Comparison of ENCODE assay signal across 1 fruit fly cellular context in genomic region chr3L:10337574-10337973, dm6.
TF ChIP-seq lines count a peak whose summit lies in the region.

No protein-coding gene starts in this region.

TF ChIP-seq in whole organism, embryonic, 481 proteins besides CTCF, POLR2A, EP300 and RAD21 (continued from another document and continues in another):
- TF ChIP-seq CG10565 (GFP tag; optimal IDR thresholded peaks at IDR 0.05; lab: Kevin White, UChicago) (no peak), Hr39 (optimal IDR thresholded peaks at IDR 0.05; lab: Kevin White, UChicago) (no peak), CG3065 (GFP tag; optimal IDR thresholded peaks at IDR 0.05; lab: Kevin White, UChicago) (no peak), Camta (GFP tag; optimal IDR thresholded peaks at IDR 0.05; lab: Kevin White, UChicago) (peak; percentile 43), Bgb (GFP tag; IDR thresholded peaks at IDR 0.05; lab: Robert Waterston, UW; ENCODE audit: partially characterized antibody) (no peak), cato (GFP tag; optimal IDR thresholded peaks at IDR 0.05; lab: Kevin White, UChicago; ENCODE audit: borderline replicate concordance) (no peak), Poxn (GFP tag; IDR thresholded peaks at IDR 0.05; lab: Robert Waterston, UW) (no peak), bbx (GFP tag; IDR thresholded peaks at IDR 0.05; lab: Robert Waterston, UW; ENCODE audit: partially characterized antibody) (no peak), kni (GFP tag; optimal IDR thresholded peaks at IDR 0.05; lab: Kevin White, UChicago) (no peak), dpn (GFP tag; optimal IDR thresholded peaks at IDR 0.05; lab: Kevin White, UChicago) (peak; percentile 27 to 38), gsb (GFP tag; IDR thresholded peaks at IDR 0.05; lab: Robert Waterston, UW) (no peak), gce (GFP tag; IDR thresholded peaks at IDR 0.05; lab: Robert Waterston, UW) (no peak), luna (GFP tag; optimal IDR thresholded peaks at IDR 0.05; lab: Kevin White, UChicago) (no peak), CG30431 (GFP tag; optimal IDR thresholded peaks at IDR 0.05; lab: Kevin White, UChicago) (peak; percentile 52), B-H1 (GFP tag; IDR thresholded peaks at IDR 0.05; lab: Robert Waterston, UW) (0 out of 3 replicates have a peak, but pooled peaks have one; percentile 35), ci (GFP tag; IDR thresholded peaks at IDR 0.05; lab: Robert Waterston, UW) (peak; percentile 27; the same call in 1 of the 3 replicates), Sox100B (GFP tag; optimal IDR thresholded peaks at IDR 0.05; lab: Kevin White, UChicago) (peak; percentile 58), zen (tag; optimal IDR thresholded peaks at IDR 0.05; lab: Kevin White, UChicago) (no peak), CG17568 (GFP tag; optimal IDR thresholded peaks at IDR 0.05; lab: Kevin White, UChicago) (peak; percentile 33), Deaf1 (tag; optimal IDR thresholded peaks at IDR 0.05; lab: Kevin White, UChicago) (no peak), en (GFP tag; optimal IDR thresholded peaks at IDR 0.05; lab: Kevin White, UChicago) (no peak), CG12104 (GFP tag; optimal IDR thresholded peaks at IDR 0.05; lab: Kevin White, UChicago) (no peak), CG3726 (GFP tag; IDR thresholded peaks at IDR 0.05; lab: Robert Waterston, UW) (0 out of 3 replicates have a peak, but pooled peaks have one; percentile 32), CG7372 (GFP tag; IDR thresholded peaks at IDR 0.05; lab: Robert Waterston, UW) (0 out of 2 replicates have a peak, but pooled peaks have one; percentile 18), jigr1 (GFP tag; IDR thresholded peaks at IDR 0.05; lab: Robert Waterston, UW) (no peak), ab (GFP tag; optimal IDR thresholded peaks at IDR 0.05; lab: Kevin White, UChicago) (no peak), CG10654 (GFP tag; optimal IDR thresholded peaks at IDR 0.05; lab: Kevin White, UChicago) (no peak), lola (GFP tag; optimal IDR thresholded peaks at IDR 0.05; lab: Kevin White, UChicago) (peak in 1 of 3 experiments; percentile 65), CG13894 (tag; optimal IDR thresholded peaks at IDR 0.05; lab: Kevin White, UChicago) (no peak), Fer2 (tag; optimal IDR thresholded peaks at IDR 0.05; lab: Kevin White, UChicago) (no peak), Ravus (GFP tag; IDR thresholded peaks at IDR 0.05; lab: Robert Waterston, UW) (no peak), phol (tag; optimal IDR thresholded peaks at IDR 0.05; lab: Kevin White, UChicago) (peak; percentile 51), CG13123 (GFP tag; optimal IDR thresholded peaks at IDR 0.05; lab: Kevin White, UChicago) (no peak), schlank (tag; optimal IDR thresholded peaks at IDR 0.05; lab: Kevin White, UChicago) (no peak), ranshi (GFP tag; IDR thresholded peaks at IDR 0.05; lab: Robert Waterston, UW) (no peak), CG14710 (tag; optimal IDR thresholded peaks at IDR 0.05; lab: Kevin White, UChicago) (peak; percentile 22), pan (optimal IDR thresholded peaks at IDR 0.05; lab: Kevin White, UChicago) (no peak), pan (GFP tag; optimal IDR thresholded peaks at IDR 0.05 in 1 of 2, IDR thresholded peaks at IDR 0.05 in 1 of 2) (no peak), CG11085 (GFP tag; IDR thresholded peaks at IDR 0.05; lab: Robert Waterston, UW) (no peak), Gug (GFP tag; IDR thresholded peaks at IDR 0.05; lab: Robert Waterston, UW) (no peak), CG10543 (GFP tag; optimal IDR thresholded peaks at IDR 0.05; lab: Kevin White, UChicago) (no peak), CG16813 (GFP tag; IDR thresholded peaks at IDR 0.05; lab: Robert Waterston, UW; ENCODE audit: partially characterized antibody) (no peak), onecut (GFP tag; IDR thresholded peaks at IDR 0.05; lab: Robert Waterston, UW) (0 out of 2 replicates have a peak, but pooled peaks have one; percentile 26), CG15601 (tag; optimal IDR thresholded peaks at IDR 0.05; lab: Kevin White, UChicago) (peak; percentile 14), CG10979 (tag; optimal IDR thresholded peaks at IDR 0.05; lab: Kevin White, UChicago) (peak; percentile 46), CG31441 (GFP tag; IDR thresholded peaks at IDR 0.05; lab: Robert Waterston, UW) (peak; percentile 66), CG9876 (GFP tag; optimal IDR thresholded peaks at IDR 0.05; lab: Kevin White, UChicago) (no peak), ewg (GFP tag; optimal IDR thresholded peaks at IDR 0.05; lab: Kevin White, UChicago) (peak; percentile 30), CG1602 (GFP tag; optimal IDR thresholded peaks at IDR 0.05; lab: Kevin White, UChicago) (no peak), Usf (GFP tag; optimal IDR thresholded peaks at IDR 0.05; lab: Kevin White, UChicago) (peak; percentile 1), CG15479 (GFP tag; optimal IDR thresholded peaks at IDR 0.05; lab: Kevin White, UChicago) (no peak), HmgZ (tag; optimal IDR thresholded peaks at IDR 0.05; lab: Kevin White, UChicago) (no peak), CG4360 (GFP tag; IDR thresholded peaks at IDR 0.05; lab: Robert Waterston, UW) (no peak), CG43689 (GFP tag; IDR thresholded peaks at IDR 0.05; lab: Robert Waterston, UW) (no peak), bcd (GFP tag; optimal IDR thresholded peaks at IDR 0.05; lab: Kevin White, UChicago) (peak; percentile 42), CG2712 (tag; optimal IDR thresholded peaks at IDR 0.05; lab: Kevin White, UChicago) (peak; percentile 70), CG8388 (GFP tag; optimal IDR thresholded peaks at IDR 0.05; lab: Kevin White, UChicago) (no peak), Rfx (GFP tag; IDR thresholded peaks at IDR 0.05; lab: Robert Waterston, UW) (peak; percentile 50; the same call in 1 of the 2 replicates), nerfin-1 (tag; optimal IDR thresholded peaks at IDR 0.05; lab: Kevin White, UChicago) (no peak), CG32532 (GFP tag; IDR thresholded peaks at IDR 0.05; lab: Robert Waterston, UW) (no peak), lmd (GFP tag; IDR thresholded peaks at IDR 0.05; lab: Robert Waterston, UW) (no peak), hbn (GFP tag; IDR thresholded peaks at IDR 0.05; lab: Robert Waterston, UW; ENCODE audit: partially characterized antibody) (no peak), ham (GFP tag; IDR thresholded peaks at IDR 0.05; lab: Robert Waterston, UW) (no peak), CG7745 (tag; optimal IDR thresholded peaks at IDR 0.05; lab: Kevin White, UChicago) (no peak), cad (GFP tag; optimal IDR thresholded peaks at IDR 0.05; lab: Kevin White, UChicago) (no peak), scrt (GFP tag; optimal IDR thresholded peaks at IDR 0.05; lab: Kevin White, UChicago) (no peak), CG3407 (GFP tag; optimal IDR thresholded peaks at IDR 0.05; lab: Kevin White, UChicago) (no peak), sim (GFP tag; IDR thresholded peaks at IDR 0.05; lab: Robert Waterston, UW) (no peak), Sin3A (optimal IDR thresholded peaks at IDR 0.05; lab: Kevin White, UChicago) (no peak), lov (optimal IDR thresholded peaks at IDR 0.05; lab: Kevin White, UChicago) (no peak), lov (GFP tag; IDR thresholded peaks at IDR 0.05; lab: Robert Waterston, UW) (no peak), CG17802 (tag; optimal IDR thresholded peaks at IDR 0.05; lab: Kevin White, UChicago) (no peak), aop (GFP tag; IDR thresholded peaks at IDR 0.05; lab: Robert Waterston, UW) (no peak), Trl (optimal IDR thresholded peaks at IDR 0.05; lab: Kevin White, UChicago) (no peak), Trl (GFP tag; optimal IDR thresholded peaks at IDR 0.05; lab: Kevin White, UChicago) (no peak), dati (GFP tag; IDR thresholded peaks at IDR 0.05; lab: Robert Waterston, UW) (no peak), tll (GFP tag; optimal IDR thresholded peaks at IDR 0.05; lab: Kevin White, UChicago) (no peak), Rx (GFP tag; IDR thresholded peaks at IDR 0.05; lab: Robert Waterston, UW) (no peak), CG2129 (GFP tag; IDR thresholded peaks at IDR 0.05; lab: Robert Waterston, UW; ENCODE audit: partially characterized antibody) (no peak), gro (GFP tag; optimal IDR thresholded peaks at IDR 0.05; lab: Kevin White, UChicago) (no peak), CG31224 (GFP tag; IDR thresholded peaks at IDR 0.05; lab: Robert Waterston, UW) (no peak), fd96Cb (tag; optimal IDR thresholded peaks at IDR 0.05; lab: Kevin White, UChicago) (peak; percentile 15), org-1 (GFP tag; optimal IDR thresholded peaks at IDR 0.05; lab: Kevin White, UChicago) (peak; percentile 6), CG13424 (tag; optimal IDR thresholded peaks at IDR 0.05; lab: Kevin White, UChicago) (peak; percentile 58), Fer1 (GFP tag; optimal IDR thresholded peaks at IDR 0.05; lab: Kevin White, UChicago) (peak; percentile 26), CG13624 (GFP tag; optimal IDR thresholded peaks at IDR 0.05; lab: Kevin White, UChicago) (no peak), CG34422 (GFP tag; IDR thresholded peaks at IDR 0.05; lab: Robert Waterston, UW) (no peak), CG6854 (GFP tag; optimal IDR thresholded peaks at IDR 0.05; lab: Kevin White, UChicago) (no peak), CG7556 (GFP tag; optimal IDR thresholded peaks at IDR 0.05; lab: Kevin White, UChicago) (peak; percentile 26), row (GFP tag; IDR thresholded peaks at IDR 0.05; lab: Robert Waterston, UW) (peak; percentile 66), CG11696 (GFP tag; IDR thresholded peaks at IDR 0.05; lab: Robert Waterston, UW) (peak; percentile 79), CG1792 (GFP tag; optimal IDR thresholded peaks at IDR 0.05; lab: Kevin White, UChicago) (no peak), CG12071 (GFP tag; optimal IDR thresholded peaks at IDR 0.05; lab: Kevin White, UChicago) (peak; percentile 7), amos (GFP tag; IDR thresholded peaks at IDR 0.05; lab: Robert Waterston, UW; ENCODE audit: partially characterized antibody) (no peak), sisA (GFP tag; IDR thresholded peaks at IDR 0.05; lab: Robert Waterston, UW) (0 out of 2 replicates have a peak, but pooled peaks have one; percentile 28), gcm (GFP tag; optimal IDR thresholded peaks at IDR 0.05; lab: Kevin White, UChicago) (peak; percentile 2), Doc2 (GFP tag; IDR thresholded peaks at IDR 0.05; lab: Robert Waterston, UW) (no peak), CG17385 (GFP tag; optimal IDR thresholded peaks at IDR 0.05; lab: Kevin White, UChicago) (peak; percentile 49), mld (GFP tag; IDR thresholded peaks at IDR 0.05; lab: Robert Waterston, UW; ENCODE audit: partially characterized antibody) (no peak), bsh (GFP tag; optimal IDR thresholded peaks at IDR 0.05; lab: Kevin White, UChicago) (peak in 1 of 2 experiments; percentile 36), D19B (GFP tag; optimal IDR thresholded peaks at IDR 0.05; lab: Kevin White, UChicago) (no peak), hth (optimal IDR thresholded peaks at IDR 0.05; lab: Kevin White, UChicago) (no peak), lilli (GFP tag; optimal IDR thresholded peaks at IDR 0.05; lab: Kevin White, UChicago) (peak; percentile 18), CG15514 (GFP tag; optimal IDR thresholded peaks at IDR 0.05; lab: Kevin White, UChicago) (no peak), dm (GFP tag; optimal IDR thresholded peaks at IDR 0.05; lab: Kevin White, UChicago) (no peak), Nf-YB (GFP tag; optimal IDR thresholded peaks at IDR 0.05; lab: Kevin White, UChicago) (peak; percentile 17), gcm2 (GFP tag; optimal IDR thresholded peaks at IDR 0.05; lab: Kevin White, UChicago) (no peak), trh (GFP tag; optimal IDR thresholded peaks at IDR 0.05; lab: Kevin White, UChicago) (no peak), CG11398 (GFP tag; optimal IDR thresholded peaks at IDR 0.05; lab: Kevin White, UChicago) (no peak), Optix (GFP tag; IDR thresholded peaks at IDR 0.05; lab: Robert Waterston, UW) (no peak), pum (GFP tag; optimal IDR thresholded peaks at IDR 0.05; lab: Kevin White, UChicago) (no peak), CG12744 (GFP tag; optimal IDR thresholded peaks at IDR 0.05; lab: Kevin White, UChicago) (no peak), bab2 (GFP tag; optimal IDR thresholded peaks at IDR 0.05; lab: Kevin White, UChicago) (no peak), BEAF-32 (GFP tag; optimal IDR thresholded peaks at IDR 0.05; lab: Kevin White, UChicago) (no peak), Mad (GFP tag; optimal IDR thresholded peaks at IDR 0.05; lab: Kevin White, UChicago) (no peak), Atf6 (GFP tag; IDR thresholded peaks at IDR 0.05; lab: Robert Waterston, UW) (no peak), zfh1 (GFP tag; IDR thresholded peaks at IDR 0.05; lab: Robert Waterston, UW) (0 out of 3 replicates have a peak, but pooled peaks have one; percentile 14), CG3163 (GFP tag; optimal IDR thresholded peaks at IDR 0.05; lab: Kevin White, UChicago) (no peak), Mes4 (GFP tag; optimal IDR thresholded peaks at IDR 0.05; lab: Kevin White, UChicago) (no peak), CG8359 (GFP tag; optimal IDR thresholded peaks at IDR 0.05; lab: Kevin White, UChicago; ENCODE audit: borderline replicate concordance) (no peak), CG6254 (GFP tag; optimal IDR thresholded peaks at IDR 0.05; lab: Kevin White, UChicago) (no peak), CG11723 (GFP tag; optimal IDR thresholded peaks at IDR 0.05; lab: Kevin White, UChicago) (peak; percentile 22), CG6175 (GFP tag; IDR thresholded peaks at IDR 0.05; lab: Robert Waterston, UW) (no peak), CG4328 (GFP tag; optimal IDR thresholded peaks at IDR 0.05; lab: Kevin White, UChicago) (no peak), esg (GFP tag; conservative IDR thresholded peaks at IDR 0.05; lab: Robert Waterston, UW) (no peak), CG34224 (GFP tag; IDR thresholded peaks at IDR 0.05; lab: Robert Waterston, UW; ENCODE audit: partially characterized antibody) (no peak), nerfin-2 (GFP tag; IDR thresholded peaks at IDR 0.05; lab: Robert Waterston, UW; ENCODE audit: partially characterized antibody) (no peak), dan (GFP tag; IDR thresholded peaks at IDR 0.05; lab: Robert Waterston, UW) (no peak), D19A (tag; optimal IDR thresholded peaks at IDR 0.05; lab: Kevin White, UChicago) (peak; percentile 26), peb (GFP tag; IDR thresholded peaks at IDR 0.05; lab: Robert Waterston, UW) (no peak), CG13296 (GFP tag; optimal IDR thresholded peaks at IDR 0.05; lab: Kevin White, UChicago) (peak; percentile 12), slbo (GFP tag; IDR thresholded peaks at IDR 0.05; lab: Robert Waterston, UW) (no peak), CG11247 (GFP tag; IDR thresholded peaks at IDR 0.05; lab: Robert Waterston, UW) (no peak), CG12391 (tag; optimal IDR thresholded peaks at IDR 0.05; lab: Kevin White, UChicago) (peak; percentile 60), Antp (GFP tag; optimal IDR thresholded peaks at IDR 0.05; lab: Kevin White, UChicago) (no peak), ems (GFP tag; optimal IDR thresholded peaks at IDR 0.05; lab: Kevin White, UChicago) (no peak)
